Worm (Caenorhabditis elegans) whole organism, early embryonic: ENCODE results near the gene gck-4.

Experiments used
- B0310.2 ChIP-seq: sonication (generic microtip); optimal IDR thresholded peaks from 2 replicates; lab custom pipeline; 2016; ENCODE audit warnings: mild to moderate bottlenecking, missing genetic modification characterization, missing compliant biosample characterization
- ama-1 ChIP-seq: fragments of 150-350 bp; optimal IDR thresholded peaks from 2 replicates; lab custom pipeline; 2014
- ceh-36 ChIP-seq: sonication (generic microtip); optimal IDR thresholded peaks from 2 replicates; lab custom pipeline; 2016; ENCODE audit warnings: missing genetic modification characterization, inconsistent platforms, missing compliant biosample characterization
- flt-1 ChIP-seq: fragments of 200-800 bp; sonication (Bioruptor generic); IDR thresholded peaks from 2 replicates; pipeline ENCODE4 v1.3.6; 2022; ENCODE audit warnings: missing genetic modification characterization, missing compliant biosample characterization
- hmbx-1 ChIP-seq: sonication (generic microtip); optimal IDR thresholded peaks from 2 replicates; lab custom pipeline; 2016; ENCODE audit warnings: mild to moderate bottlenecking, missing genetic modification characterization, missing compliant biosample characterization
- hmg-4 ChIP-seq: fragments of 200-800 bp; sonication (Bioruptor generic); optimal IDR thresholded peaks from 2 replicates; lab custom pipeline; 2018; ENCODE audit warnings: mild to moderate bottlenecking, missing genetic modification characterization, missing compliant biosample characterization
- hnd-1 ChIP-seq: sonication (generic microtip); optimal IDR thresholded peaks from 2 replicates; lab custom pipeline; 2016; ENCODE audit warnings: missing genetic modification characterization, missing compliant biosample characterization
- scrt-1 ChIP-seq: fragments of 200-800 bp; sonication (Bioruptor generic); IDR thresholded peaks from 2 replicates; pipeline ENCODE4 v1.3.6; 2022; ENCODE audit warnings: missing genetic modification characterization, missing compliant biosample characterization
- tbx-11 ChIP-seq: fragments of 200-800 bp; sonication (Bioruptor generic); IDR thresholded peaks from 2 replicates; pipeline ENCODE4 v1.3.6; 2022; ENCODE audit warnings: missing genetic modification characterization, missing compliant biosample characterization
- tbx-37 ChIP-seq: fragments of 200-800 bp; sonication (Bioruptor generic); conservative IDR thresholded peaks from 2 replicates; pipeline ENCODE4 v1.3.6; 2022; ENCODE audit warnings: missing genetic modification reagents, missing genetic modification characterization, missing compliant biosample characterization

ce11 chrX:13716313-13716712, 39.3 kb downstream of the gck-4 start:
- peak; percentile 61; the same call in 1 of the 2 replicates for TF ChIP-seq scrt-1
- no peak for TF ChIP-seq ama-1 (lab: Kevin White, UChicago)
- TF ChIP-seq B0310.2 (tag; lab: Kevin White, UChicago): no peak
- TF ChIP-seq hmbx-1 (tag; lab: Kevin White, UChicago): no peak
- TF ChIP-seq tbx-11 (GFP tag; lab: Robert Waterston, UW): no peak
- TF ChIP-seq tbx-37 (GFP tag; lab: Robert Waterston, UW): no peak
- no peak for TF ChIP-seq hnd-1 (tag; lab: Kevin White, UChicago)
- TF ChIP-seq hmg-4: no peak
- no peak for TF ChIP-seq ceh-36
- no peak for TF ChIP-seq flt-1 (GFP tag; lab: Robert Waterston, UW)
